Worm (Caenorhabditis elegans): ENCODE data around the gene spot-1.
A peak's percentile ranks its signal among the peaks of the same experiment; 100 is the strongest.

- TF ChIP-seq skn-1 (tag; optimal IDR thresholded peaks at IDR 0.05) = peak; percentile 19
- no peak for TF ChIP-seq mep-1 (tag; optimal IDR thresholded peaks at IDR 0.05)
- no peak for TF ChIP-seq unc-62 (GFP tag; optimal IDR thresholded peaks at IDR 0.05)
- TF ChIP-seq C16A3.4 (tag; optimal IDR thresholded peaks at IDR 0.05) = no peak
- no peak for TF ChIP-seq unc-98 (GFP tag; IDR thresholded peaks at IDR 0.05)
- no peak for TF ChIP-seq xbp-1 (tag; optimal IDR thresholded peaks at IDR 0.05)
- no peak for TF ChIP-seq lsy-2 (tag; optimal IDR thresholded peaks at IDR 0.05)
- TF ChIP-seq nhr-85 (tag) = no peak
Observed at ce11 chrIII:7271083-7271482, 6.0 kb downstream of the spot-1 start.
